Worm (Caenorhabditis elegans) whole organism, L1 larva: ENCODE measurements around the gene R02D3.8.

Experiments
- C04F5.9 ChIP-seq: sonication (generic microtip); optimal IDR thresholded peaks from 2 replicates; lab custom pipeline; 2016; ENCODE audit warnings: missing genetic modification characterization, missing compliant biosample characterization
- C16A3.4 ChIP-seq: fragments of 150-350 bp; optimal IDR thresholded peaks from 2 replicates; lab custom pipeline; 2014; ENCODE audit warnings: missing biosample characterization, missing genetic modification characterization
- alr-1 ChIP-seq: fragments of 200-800 bp; sonication (Bioruptor generic); optimal IDR thresholded peaks from 2 replicates; lab custom pipeline; 2018; ENCODE audit warnings: borderline replicate concordance, mild to moderate bottlenecking, missing genetic modification characterization, missing compliant biosample characterization
- ama-1 ChIP-seq: fragments of 150-350 bp; optimal IDR thresholded peaks from 2 replicates; lab custom pipeline; 2014
- ceh-8 ChIP-seq: fragments of 200-800 bp; sonication (Bioruptor generic); optimal IDR thresholded peaks from 2 replicates; lab custom pipeline; 2018; ENCODE audit warnings: mild to moderate bottlenecking, missing genetic modification characterization, moderate library complexity, missing compliant biosample characterization
- ceh-82 ChIP-seq, 3 experiments: fragments of 150-350 bp in 1 of 3; sonication (generic microtip) in 2 of 3; optimal IDR thresholded peaks; 2 replicates each; lab custom pipeline; 2014 to 2017; ENCODE audit warnings: missing biosample characterization in 3 of 3, missing genetic modification characterization in 3 of 3
- ceh-88 ChIP-seq: fragments of 200-800 bp; sonication (Bioruptor generic); IDR thresholded peaks from 2 replicates; pipeline ENCODE4 v1.3.6; 2022; ENCODE audit warnings: missing genetic modification characterization, missing compliant biosample characterization
- ceh-90 ChIP-seq: sonication (generic microtip); optimal IDR thresholded peaks from 2 replicates; lab custom pipeline; 2016; ENCODE audit warnings: missing genetic modification characterization, missing compliant biosample characterization
- dsc-1 ChIP-seq: sonication (generic microtip); optimal IDR thresholded peaks from 2 replicates; lab custom pipeline; 2016; ENCODE audit warnings: mild to moderate bottlenecking, missing genetic modification characterization, missing compliant biosample characterization
- efl-3 ChIP-seq: fragments of 200-800 bp; sonication (Bioruptor generic); optimal IDR thresholded peaks from 2 replicates; lab custom pipeline; 2018; ENCODE audit warnings: mild to moderate bottlenecking, missing genetic modification characterization, missing compliant biosample characterization
- egl-13 ChIP-seq: sonication (generic microtip); optimal IDR thresholded peaks from 2 replicates; lab custom pipeline; 2016; ENCODE audit warnings: missing genotype, missing genetic modification reagents, missing genetic modification characterization, missing compliant biosample characterization
- egl-27 ChIP-seq, 2 experiments: fragments of 150-350 bp in 1 of 2; sonication (generic microtip); optimal IDR thresholded peaks; 3 replicates each; lab custom pipeline; 2017 to 2018; ENCODE audit warnings: missing biosample characterization in 2 of 2, missing genetic modification characterization in 2 of 2, missing genetic modification reagents in 2 of 2
- elt-3 ChIP-seq, 6 experiments: fragments of 150-350 bp in 1 of 6; sonication (generic microtip); optimal IDR thresholded peaks; 2 replicates each; lab custom pipeline; 2017 to 2018; ENCODE audit warnings: missing biosample characterization in 6 of 6, missing genetic modification characterization in 6 of 6, inconsistent platforms in 1 of 6
- ets-5 ChIP-seq: fragments of 200-800 bp; sonication (Bioruptor generic); IDR thresholded peaks from 2 replicates; pipeline ENCODE4 v1.3.6; 2022; ENCODE audit warnings: missing genetic modification characterization, missing compliant biosample characterization
- fos-1 ChIP-seq: fragments of 150-350 bp; optimal IDR thresholded peaks from 2 replicates; lab custom pipeline; 2014; ENCODE audit warnings: missing biosample characterization, missing genetic modification characterization
- hlh-17 ChIP-seq: fragments of 200-800 bp; sonication (Bioruptor generic); optimal IDR thresholded peaks from 2 replicates; lab custom pipeline; 2018; ENCODE audit warnings: missing genetic modification characterization, mild to moderate bottlenecking, missing compliant biosample characterization, moderate library complexity, borderline replicate concordance
- lin-15B ChIP-seq: fragments of 150-350 bp; sonication (generic microtip); optimal IDR thresholded peaks from 3 replicates; lab custom pipeline; 2014; ENCODE audit warnings: missing biosample characterization, missing genetic modification characterization
- lin-35 ChIP-seq, 2 experiments: fragments of 150-350 bp; optimal IDR thresholded peaks; 2 replicates each; lab custom pipeline; 2014; ENCODE audit warnings: missing biosample characterization in 2 of 2, missing genetic modification characterization in 2 of 2, missing genetic modification reagents in 2 of 2
- lin-39 ChIP-seq: fragments of 150-350 bp; optimal IDR thresholded peaks from 2 replicates; lab custom pipeline; 2014; ENCODE audit warnings: missing biosample characterization, missing genetic modification reagents, missing genetic modification characterization
- lir-3 ChIP-seq: sonication (generic microtip); optimal IDR thresholded peaks from 2 replicates; lab custom pipeline; 2016; ENCODE audit warnings: mild to moderate bottlenecking, missing genetic modification characterization, moderate library complexity, missing compliant biosample characterization; ENCODE audit not compliant: poor library complexity
- mab-9 ChIP-seq: fragments of 200-800 bp; sonication (Bioruptor generic); IDR thresholded peaks from 2 replicates; pipeline ENCODE4 v1.3.6; 2022; ENCODE audit warnings: missing genetic modification reagents, missing genetic modification characterization, missing compliant biosample characterization
- mef-2 ChIP-seq: fragments of 150-350 bp; optimal IDR thresholded peaks from 2 replicates; lab custom pipeline; 2014; ENCODE audit warnings: missing biosample characterization, missing genetic modification characterization
- mep-1 ChIP-seq: fragments of 150-350 bp; optimal IDR thresholded peaks from 2 replicates; lab custom pipeline; 2014; ENCODE audit warnings: missing biosample characterization, missing genetic modification characterization
- nhr-12 ChIP-seq: sonication (generic microtip); optimal IDR thresholded peaks from 2 replicates; lab custom pipeline; 2017; ENCODE audit warnings: missing biosample characterization, missing genetic modification characterization
- nhr-20 ChIP-seq: sonication (generic microtip); optimal IDR thresholded peaks from 2 replicates; lab custom pipeline; 2016; ENCODE audit warnings: mild to moderate bottlenecking, missing genetic modification characterization, missing compliant biosample characterization
- nhr-237 ChIP-seq: fragments of 150-350 bp; optimal IDR thresholded peaks from 2 replicates; lab custom pipeline; 2014; ENCODE audit warnings: missing biosample characterization, missing genetic modification characterization
- nhr-47 ChIP-seq: sonication (generic microtip); optimal IDR thresholded peaks from 2 replicates; lab custom pipeline; 2016; ENCODE audit warnings: mild to moderate bottlenecking, missing genetic modification characterization, moderate library complexity, missing compliant biosample characterization
- nhr-71 ChIP-seq: sonication (generic microtip); optimal IDR thresholded peaks from 2 replicates; lab custom pipeline; 2016; ENCODE audit warnings: mild to moderate bottlenecking, missing genetic modification characterization, moderate library complexity, missing compliant biosample characterization
- nhr-76 ChIP-seq: sonication (generic microtip); optimal IDR thresholded peaks from 2 replicates; lab custom pipeline; 2017; ENCODE audit warnings: missing biosample characterization, missing genetic modification characterization
- nhr-84 ChIP-seq: sonication (generic microtip); optimal IDR thresholded peaks from 2 replicates; lab custom pipeline; 2017; ENCODE audit warnings: missing biosample characterization, missing genetic modification characterization
- nhr-90 ChIP-seq: sonication (generic microtip); optimal IDR thresholded peaks from 2 replicates; lab custom pipeline; 2016; ENCODE audit warnings: mild to moderate bottlenecking, missing genetic modification characterization, missing compliant biosample characterization; ENCODE audit not compliant: poor library complexity
- pag-3 ChIP-seq: sonication (generic microtip); optimal IDR thresholded peaks from 2 replicates; lab custom pipeline; 2017; ENCODE audit warnings: missing genetic modification characterization, mild to moderate bottlenecking, missing compliant biosample characterization, antibody characterized with exemption, borderline replicate concordance; ENCODE audit not compliant: insufficient read depth
- rnt-1 ChIP-seq: sonication (generic microtip); optimal IDR thresholded peaks from 2 replicates; lab custom pipeline; 2016; ENCODE audit warnings: mild to moderate bottlenecking, missing genetic modification characterization, moderate library complexity, missing compliant biosample characterization
- skn-1 ChIP-seq: fragments of 150-350 bp; optimal IDR thresholded peaks from 2 replicates; lab custom pipeline; 2014; ENCODE audit warnings: missing biosample characterization, missing genetic modification characterization
- sox-4 ChIP-seq: sonication (generic microtip); optimal IDR thresholded peaks from 2 replicates; lab custom pipeline; 2016; ENCODE audit warnings: missing genetic modification characterization, missing compliant biosample characterization
- sup-37 ChIP-seq: fragments of 200-800 bp; sonication (Bioruptor generic); optimal IDR thresholded peaks from 2 replicates; lab custom pipeline; 2018; ENCODE audit warnings: mild to moderate bottlenecking, missing genetic modification characterization, missing compliant biosample characterization
- swsn-7 ChIP-seq: sonication (generic microtip); optimal IDR thresholded peaks from 2 replicates; lab custom pipeline; 2016; ENCODE audit warnings: missing genetic modification characterization, missing compliant biosample characterization
- tbx-2 ChIP-seq: sonication (generic microtip); optimal IDR thresholded peaks from 2 replicates; lab custom pipeline; 2016; ENCODE audit warnings: missing genetic modification characterization, missing compliant biosample characterization
- unc-62 ChIP-seq: fragments of 150-350 bp; optimal IDR thresholded peaks from 2 replicates; lab custom pipeline; 2014; ENCODE audit warnings: missing biosample characterization, missing genetic modification reagents, missing genetic modification characterization
- unc-86 ChIP-seq: sonication (generic microtip); optimal IDR thresholded peaks from 2 replicates; lab custom pipeline; 2016; ENCODE audit warnings: missing genetic modification characterization, missing compliant biosample characterization
- unc-98 ChIP-seq: fragments of 200-800 bp; sonication (Bioruptor generic); IDR thresholded peaks from 2 replicates; pipeline ENCODE4 v1.3.6; 2022; ENCODE audit warnings: missing genetic modification characterization, missing compliant biosample characterization
- vab-15 ChIP-seq: sonication (generic microtip); optimal IDR thresholded peaks from 2 replicates; lab custom pipeline; 2017; ENCODE audit warnings: missing genotype, mild to moderate bottlenecking, missing genetic modification characterization, missing compliant biosample characterization
- xbp-1 ChIP-seq: sonication (generic microtip); optimal IDR thresholded peaks from 2 replicates; lab custom pipeline; 2016; ENCODE audit warnings: missing genetic modification characterization, missing compliant biosample characterization
- zag-1 ChIP-seq: fragments of 150-350 bp; optimal IDR thresholded peaks from 2 replicates; lab custom pipeline; 2014; ENCODE audit warnings: missing biosample characterization, missing genetic modification characterization
- zip-4 ChIP-seq: fragments of 200-800 bp; sonication (Bioruptor generic); optimal IDR thresholded peaks from 2 replicates; lab custom pipeline; 2018; ENCODE audit warnings: mild to moderate bottlenecking, missing genetic modification characterization, moderate library complexity, missing compliant biosample characterization
- ztf-4 ChIP-seq: fragments of 150-350 bp; optimal IDR thresholded peaks from 2 replicates; lab custom pipeline; 2014; ENCODE audit warnings: missing biosample characterization, missing genetic modification characterization

Gene R02D3.8

DNA sequence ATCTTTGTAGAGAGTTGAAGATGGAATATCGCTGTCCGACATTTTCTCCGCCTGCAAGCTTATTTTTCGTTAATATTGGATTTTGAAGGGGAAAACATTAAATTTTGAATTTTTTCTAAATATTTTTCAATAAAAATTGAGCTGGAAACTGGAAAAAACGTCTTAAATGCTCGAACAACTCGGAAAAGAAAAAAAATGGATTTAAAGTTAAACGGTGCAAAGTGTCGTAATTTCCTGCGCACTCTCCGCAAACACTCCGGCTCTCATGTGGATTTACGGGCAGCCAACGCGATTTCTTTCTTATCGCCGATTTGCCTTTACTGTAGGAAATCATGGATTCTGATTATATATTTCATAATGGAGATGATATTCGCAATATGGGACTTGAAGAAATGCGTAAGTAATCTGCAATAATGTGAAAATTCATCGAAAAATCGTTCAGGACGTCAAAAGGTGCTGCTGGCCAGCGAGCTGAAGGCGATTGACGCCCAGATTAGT lies 16.7 kb downstream of the R02D3.8 start, which contains the start of the genes fnta-1 and cogc-8 (continued):
- no peak for TF ChIP-seq mef-2 (tag; lab: Kevin White, UChicago)
- TF ChIP-seq egl-27 (tag; optimal IDR thresholded peaks at IDR 0.05; lab: Kevin White, UChicago) = no peak
- peak; percentile 44 for TF ChIP-seq tbx-2
- peak; percentile 64 to 70 for TF ChIP-seq lin-35 (GFP tag; optimal IDR thresholded peaks at IDR 0.05; lab: Kevin White, UChicago)
- TF ChIP-seq zag-1 = no peak
- no peak for TF ChIP-seq nhr-12 (tag; lab: Kevin White, UChicago)
- peak; percentile 41 for TF ChIP-seq unc-86 (tag; lab: Kevin White, UChicago)
- peak; percentile 36 for TF ChIP-seq swsn-7 (tag; lab: Kevin White, UChicago)
- TF ChIP-seq ceh-8 (GFP tag; lab: Kevin White, UChicago) = no peak
- no peak for TF ChIP-seq egl-13 (tag; lab: Kevin White, UChicago)
- TF ChIP-seq sup-37 (GFP tag; lab: Kevin White, UChicago) = no peak
- TF ChIP-seq C16A3.4 (tag; lab: Kevin White, UChicago) = peak; percentile 1
- TF ChIP-seq nhr-90 (tag; lab: Kevin White, UChicago) = peak; percentile 19
- TF ChIP-seq mep-1 (tag; lab: Kevin White, UChicago) = peak; percentile 65
- TF ChIP-seq ceh-88 = no peak
- TF ChIP-seq unc-62 (GFP tag; lab: Kevin White, UChicago) = no peak
- no peak for TF ChIP-seq ztf-4 (tag; lab: Kevin White, UChicago)
- TF ChIP-seq C04F5.9 (tag; lab: Kevin White, UChicago) = peak; percentile 50
- no peak for TF ChIP-seq lin-39
- peak; percentile 25 for TF ChIP-seq lin-15B (tag; lab: Kevin White, UChicago)
- no peak for TF ChIP-seq ets-5
- no peak for TF ChIP-seq nhr-84 (tag; lab: Kevin White, UChicago)
- TF ChIP-seq dsc-1 (tag; lab: Kevin White, UChicago) = peak; percentile 9
- no peak for TF ChIP-seq xbp-1 (tag; lab: Kevin White, UChicago)
- peak; percentile 36 for TF ChIP-seq nhr-20 (tag; lab: Kevin White, UChicago)
- TF ChIP-seq efl-3 (GFP tag; lab: Kevin White, UChicago) = no peak
- TF ChIP-seq ama-1 (lab: Kevin White, UChicago) = no peak
- peak; percentile 61 for TF ChIP-seq nhr-71 (tag; lab: Kevin White, UChicago)
- peak; percentile 10 for TF ChIP-seq skn-1 (tag; lab: Kevin White, UChicago)
- TF ChIP-seq mab-9 = no peak
- TF ChIP-seq unc-98 (GFP tag; lab: Robert Waterston, UW) = no peak
- no peak for TF ChIP-seq ceh-90 (tag; lab: Kevin White, UChicago)
- no peak for TF ChIP-seq sox-4 (tag; lab: Kevin White, UChicago)
- no peak for TF ChIP-seq hlh-17 (GFP tag; lab: Kevin White, UChicago)
- TF ChIP-seq rnt-1 (tag; lab: Kevin White, UChicago) = peak; percentile 50
- TF ChIP-seq elt-3 (tag; optimal IDR thresholded peaks at IDR 0.05; lab: Kevin White, UChicago) = no peak
- no peak for TF ChIP-seq lir-3 (tag; lab: Kevin White, UChicago)
- TF ChIP-seq nhr-237 = no peak
- TF ChIP-seq nhr-47 (tag; lab: Kevin White, UChicago) = peak; percentile 71
- no peak for TF ChIP-seq pag-3
- no peak for TF ChIP-seq vab-15 (tag; lab: Kevin White, UChicago)
- no peak for TF ChIP-seq zip-4 (GFP tag; lab: Kevin White, UChicago)
- peak; percentile 31 to 52 (median 44) for TF ChIP-seq ceh-82 (tag; optimal IDR thresholded peaks at IDR 0.05; lab: Kevin White, UChicago)
- TF ChIP-seq fos-1 (tag; lab: Kevin White, UChicago) = no peak
- no peak for TF ChIP-seq alr-1 (tag; lab: Kevin White, UChicago)
- TF ChIP-seq nhr-76 (tag; lab: Kevin White, UChicago) = no peak
